Comparison of ENCODE assay signal across 1 fruit fly cellular context in genomic region chrX:14689108-14689507, dm6.
TF ChIP-seq lines count a peak whose summit lies in the region.

No protein-coding gene starts in this region.

TF ChIP-seq in whole organism, embryonic, 481 proteins besides CTCF, POLR2A, EP300 and RAD21 (continued from another document and continues in another):
- TF ChIP-seq Hmr (GFP tag; optimal IDR thresholded peaks at IDR 0.05; lab: Kevin White, UChicago) (peak; percentile 44), peb (GFP tag; IDR thresholded peaks at IDR 0.05; lab: Robert Waterston, UW) (peak; percentile 56; the same call in 1 of the 2 replicates), sisA (GFP tag; IDR thresholded peaks at IDR 0.05; lab: Robert Waterston, UW) (peak; percentile 89), lola (GFP tag; optimal IDR thresholded peaks at IDR 0.05; lab: Kevin White, UChicago) (peak in 1 of 3 experiments; percentile 26), CrebB (tag; optimal IDR thresholded peaks at IDR 0.05; lab: Kevin White, UChicago) (peak; percentile 33), CG10267 (tag; optimal IDR thresholded peaks at IDR 0.05; lab: Kevin White, UChicago) (peak; percentile 52), CG7556 (GFP tag; optimal IDR thresholded peaks at IDR 0.05; lab: Kevin White, UChicago) (peak; percentile 39), CG1529 (GFP tag; optimal IDR thresholded peaks at IDR 0.05; lab: Kevin White, UChicago) (peak; percentile 37), CG18011 (GFP tag; optimal IDR thresholded peaks at IDR 0.05; lab: Kevin White, UChicago) (no peak), sob (GFP tag; IDR thresholded peaks at IDR 0.05; lab: Robert Waterston, UW) (peak; percentile 72; the same call in 1 of the 2 replicates), CG3995 (GFP tag; optimal IDR thresholded peaks at IDR 0.05; lab: Kevin White, UChicago) (no peak), CG31224 (GFP tag; IDR thresholded peaks at IDR 0.05; lab: Robert Waterston, UW) (no peak), cato (GFP tag; optimal IDR thresholded peaks at IDR 0.05; lab: Kevin White, UChicago; ENCODE audit: borderline replicate concordance) (no peak), Lim3 (GFP tag; IDR thresholded peaks at IDR 0.05; lab: Robert Waterston, UW) (no peak), CG15011 (GFP tag; optimal IDR thresholded peaks at IDR 0.05; lab: Kevin White, UChicago) (peak; percentile 11), psq (GFP tag; optimal IDR thresholded peaks at IDR 0.05; lab: Kevin White, UChicago) (no peak), CG2678 (tag; optimal IDR thresholded peaks at IDR 0.05; lab: Kevin White, UChicago) (peak; percentile 81), CG14050 (GFP tag; IDR thresholded peaks at IDR 0.05; lab: Robert Waterston, UW) (peak; percentile 71), Max (GFP tag; optimal IDR thresholded peaks at IDR 0.05; lab: Kevin White, UChicago) (peak; percentile 42), maf-S (GFP tag; optimal IDR thresholded peaks at IDR 0.05; lab: Kevin White, UChicago) (peak; percentile 26), Sin3A (optimal IDR thresholded peaks at IDR 0.05; lab: Kevin White, UChicago) (no peak), Lpt (GFP tag; optimal IDR thresholded peaks at IDR 0.05; lab: Kevin White, UChicago) (no peak), Dp (GFP tag; optimal IDR thresholded peaks at IDR 0.05; lab: Kevin White, UChicago) (no peak), CG14667 (GFP tag; IDR thresholded peaks at IDR 0.05; lab: Robert Waterston, UW) (peak; percentile 50), CHES-1-like (GFP tag; optimal IDR thresholded peaks at IDR 0.05; lab: Kevin White, UChicago) (no peak), CG10959 (GFP tag; IDR thresholded peaks at IDR 0.05; lab: Robert Waterston, UW) (peak; percentile 51), YL-1 (GFP tag; optimal IDR thresholded peaks at IDR 0.05; lab: Kevin White, UChicago) (no peak), seq (GFP tag; IDR thresholded peaks at IDR 0.05; lab: Robert Waterston, UW) (peak; percentile 70), CG10366 (GFP tag; IDR thresholded peaks at IDR 0.05; lab: Robert Waterston, UW) (peak; percentile 72), CG17359 (tag; optimal IDR thresholded peaks at IDR 0.05; lab: Kevin White, UChicago) (peak; percentile 82), TFAM (GFP tag; optimal IDR thresholded peaks at IDR 0.05; lab: Kevin White, UChicago) (no peak), CG18764 (GFP tag; optimal IDR thresholded peaks at IDR 0.05; lab: Kevin White, UChicago) (peak; percentile 38), CG10565 (GFP tag; optimal IDR thresholded peaks at IDR 0.05; lab: Kevin White, UChicago) (no peak), btn (GFP tag; optimal IDR thresholded peaks at IDR 0.05; lab: Kevin White, UChicago) (peak; percentile 52), CG11398 (GFP tag; optimal IDR thresholded peaks at IDR 0.05; lab: Kevin White, UChicago) (no peak), Eip74EF (GFP tag; optimal IDR thresholded peaks at IDR 0.05; lab: Kevin White, UChicago) (peak in 1 of 2 experiments; percentile 61), repo (GFP tag; optimal IDR thresholded peaks at IDR 0.05; lab: Kevin White, UChicago) (peak; percentile 54), CG13287 (GFP tag; IDR thresholded peaks at IDR 0.05; lab: Robert Waterston, UW; ENCODE audit: partially characterized antibody) (no peak), Rx (GFP tag; IDR thresholded peaks at IDR 0.05; lab: Robert Waterston, UW) (peak; percentile 65), C15 (GFP tag; IDR thresholded peaks at IDR 0.05; lab: Robert Waterston, UW) (0 out of 3 replicates have a peak, but pooled peaks have one; percentile 23), al (GFP tag; IDR thresholded peaks at IDR 0.05; lab: Robert Waterston, UW) (no peak), CG3163 (GFP tag; optimal IDR thresholded peaks at IDR 0.05; lab: Kevin White, UChicago) (peak; percentile 10), stwl (tag; optimal IDR thresholded peaks at IDR 0.05; lab: Kevin White, UChicago) (no peak), lilli (GFP tag; optimal IDR thresholded peaks at IDR 0.05; lab: Kevin White, UChicago) (peak; percentile 41), Hand (GFP tag; optimal IDR thresholded peaks at IDR 0.05; lab: Kevin White, UChicago) (no peak), onecut (GFP tag; IDR thresholded peaks at IDR 0.05; lab: Robert Waterston, UW) (peak; percentile 61), gem (tag; optimal IDR thresholded peaks at IDR 0.05; lab: Kevin White, UChicago) (peak; percentile 82), CG10147 (GFP tag; optimal IDR thresholded peaks at IDR 0.05; lab: Kevin White, UChicago) (peak; percentile 47), CG34224 (GFP tag; IDR thresholded peaks at IDR 0.05; lab: Robert Waterston, UW; ENCODE audit: partially characterized antibody) (no peak), CG30020 (tag; optimal IDR thresholded peaks at IDR 0.05; lab: Kevin White, UChicago) (no peak), ttk (GFP tag; IDR thresholded peaks at IDR 0.05; lab: Robert Waterston, UW) (peak; percentile 85), CG4282 (GFP tag; optimal IDR thresholded peaks at IDR 0.05; lab: Kevin White, UChicago) (no peak), Fer1 (GFP tag; optimal IDR thresholded peaks at IDR 0.05; lab: Kevin White, UChicago) (peak; percentile 64), CG9609 (GFP tag; optimal IDR thresholded peaks at IDR 0.05; lab: Kevin White, UChicago) (peak; percentile 19), Drgx (GFP tag; IDR thresholded peaks at IDR 0.05; lab: Robert Waterston, UW) (peak; percentile 86), Xrp1 (GFP tag; IDR thresholded peaks at IDR 0.05; lab: Robert Waterston, UW) (peak; percentile 82), Jarid2 (GFP tag; optimal IDR thresholded peaks at IDR 0.05; lab: Kevin White, UChicago) (no peak), CG4360 (GFP tag; IDR thresholded peaks at IDR 0.05; lab: Robert Waterston, UW) (0 out of 2 replicates have a peak, but pooled peaks have one; percentile 20), Antp (GFP tag; optimal IDR thresholded peaks at IDR 0.05; lab: Kevin White, UChicago) (peak; percentile 66), CG18599 (GFP tag; optimal IDR thresholded peaks at IDR 0.05; lab: Kevin White, UChicago) (peak; percentile 58), z (GFP tag; IDR thresholded peaks at IDR 0.05; lab: Robert Waterston, UW) (0 out of 3 replicates have a peak, but pooled peaks have one; percentile 14), nmo (GFP tag; optimal IDR thresholded peaks at IDR 0.05; lab: Kevin White, UChicago) (peak; percentile 75), chif (GFP tag; optimal IDR thresholded peaks at IDR 0.05; lab: Kevin White, UChicago) (peak; percentile 46 to 72), Hmx (GFP tag; optimal IDR thresholded peaks at IDR 0.05; lab: Kevin White, UChicago) (no peak), CG3726 (GFP tag; IDR thresholded peaks at IDR 0.05; lab: Robert Waterston, UW) (0 out of 3 replicates have a peak, but pooled peaks have one; percentile 61), Dref (GFP tag; IDR thresholded peaks at IDR 0.05; lab: Robert Waterston, UW) (no peak), Poxn (GFP tag; IDR thresholded peaks at IDR 0.05; lab: Robert Waterston, UW) (no peak), CG32532 (GFP tag; IDR thresholded peaks at IDR 0.05; lab: Robert Waterston, UW) (peak; percentile 59; the same call in 1 of the 2 replicates), lbe (GFP tag; optimal IDR thresholded peaks at IDR 0.05; lab: Kevin White, UChicago) (peak; percentile 24), CG15601 (tag; optimal IDR thresholded peaks at IDR 0.05; lab: Kevin White, UChicago) (peak; percentile 50), CG43689 (GFP tag; IDR thresholded peaks at IDR 0.05; lab: Robert Waterston, UW) (0 out of 2 replicates have a peak, but pooled peaks have one; percentile 27), CG12769 (tag; optimal IDR thresholded peaks at IDR 0.05; lab: Kevin White, UChicago) (peak; percentile 81), Atf-2 (GFP tag; optimal IDR thresholded peaks at IDR 0.05; lab: Kevin White, UChicago) (peak; percentile 42), HLHmδ (GFP tag; optimal IDR thresholded peaks at IDR 0.05; lab: Kevin White, UChicago) (no peak), h (optimal IDR thresholded peaks at IDR 0.05; lab: Kevin White, UChicago) (no peak), Awh (GFP tag; IDR thresholded peaks at IDR 0.05; lab: Robert Waterston, UW) (peak; percentile 76), Ssrp (tag; optimal IDR thresholded peaks at IDR 0.05; lab: Kevin White, UChicago) (peak; percentile 65), wor (GFP tag; IDR thresholded peaks at IDR 0.05; lab: Robert Waterston, UW) (peak; percentile 52; the same call in 1 of the 2 replicates), chn (GFP tag; optimal IDR thresholded peaks at IDR 0.05; lab: Kevin White, UChicago) (peak; percentile 58), ro (GFP tag; IDR thresholded peaks at IDR 0.05; lab: Robert Waterston, UW) (peak; percentile 48; the same call in 1 of the 2 replicates), GATAe (GFP tag; conservative IDR thresholded peaks at IDR 0.05; lab: Robert Waterston, UW) (no peak), amos (GFP tag; IDR thresholded peaks at IDR 0.05; lab: Robert Waterston, UW; ENCODE audit: partially characterized antibody) (no peak), CG13123 (GFP tag; optimal IDR thresholded peaks at IDR 0.05; lab: Kevin White, UChicago) (no peak), CG32767 (GFP tag; IDR thresholded peaks at IDR 0.05; lab: Robert Waterston, UW) (peak; percentile 61; the same call in 1 of the 2 replicates), pan (optimal IDR thresholded peaks at IDR 0.05; lab: Kevin White, UChicago) (no peak), pan (GFP tag; optimal IDR thresholded peaks at IDR 0.05 in 1 of 2, IDR thresholded peaks at IDR 0.05 in 1 of 2) (peak in 1 of 2 experiments; percentile 87), cad (GFP tag; optimal IDR thresholded peaks at IDR 0.05; lab: Kevin White, UChicago) (no peak), tll (GFP tag; optimal IDR thresholded peaks at IDR 0.05; lab: Kevin White, UChicago) (no peak), bbx (GFP tag; IDR thresholded peaks at IDR 0.05; lab: Robert Waterston, UW; ENCODE audit: partially characterized antibody) (no peak), CG4424 (GFP tag; optimal IDR thresholded peaks at IDR 0.05; lab: Kevin White, UChicago) (peak; percentile 55), CG18619 (GFP tag; optimal IDR thresholded peaks at IDR 0.05; lab: Kevin White, UChicago) (peak; percentile 30), CG2120 (GFP tag; optimal IDR thresholded peaks at IDR 0.05; lab: Kevin White, UChicago) (peak; percentile 15), sqz (GFP tag; optimal IDR thresholded peaks at IDR 0.05; lab: Kevin White, UChicago) (peak; percentile 45), CG30431 (GFP tag; optimal IDR thresholded peaks at IDR 0.05; lab: Kevin White, UChicago) (peak; percentile 10), kay (GFP tag; optimal IDR thresholded peaks at IDR 0.05; lab: Kevin White, UChicago) (peak; percentile 21), dmrt99B (tag; optimal IDR thresholded peaks at IDR 0.05; lab: Kevin White, UChicago) (peak; percentile 88), emc (GFP tag; optimal IDR thresholded peaks at IDR 0.05; lab: Kevin White, UChicago) (no peak), dimm (GFP tag; IDR thresholded peaks at IDR 0.05; lab: Robert Waterston, UW) (peak; percentile 38; the same call in 1 of the 2 replicates), slp2 (GFP tag; optimal IDR thresholded peaks at IDR 0.05; lab: Kevin White, UChicago) (peak; percentile 31), dm (GFP tag; optimal IDR thresholded peaks at IDR 0.05; lab: Kevin White, UChicago) (peak; percentile 8), CG2199 (GFP tag; IDR thresholded peaks at IDR 0.05; lab: Robert Waterston, UW) (0 out of 3 replicates have a peak, but pooled peaks have one; percentile 56), en (GFP tag; optimal IDR thresholded peaks at IDR 0.05; lab: Kevin White, UChicago) (peak; percentile 40), CG12659 (GFP tag; optimal IDR thresholded peaks at IDR 0.05; lab: Kevin White, UChicago) (peak; percentile 50), nerfin-2 (GFP tag; IDR thresholded peaks at IDR 0.05; lab: Robert Waterston, UW; ENCODE audit: partially characterized antibody) (no peak), prd (optimal IDR thresholded peaks at IDR 0.05; lab: Kevin White, UChicago) (no peak), prd (GFP tag; IDR thresholded peaks at IDR 0.05; lab: Robert Waterston, UW) (peak; percentile 83), Nf-YB (GFP tag; optimal IDR thresholded peaks at IDR 0.05; lab: Kevin White, UChicago) (no peak), CG32772 (GFP tag; IDR thresholded peaks at IDR 0.05; lab: Robert Waterston, UW) (peak; percentile 82), eve (GFP tag; optimal IDR thresholded peaks at IDR 0.05; lab: Kevin White, UChicago) (peak in 1 of 2 experiments; percentile 89), CG12155 (GFP tag; optimal IDR thresholded peaks at IDR 0.05; lab: Kevin White, UChicago) (peak; percentile 16), ATbp (GFP tag; optimal IDR thresholded peaks at IDR 0.05; lab: Kevin White, UChicago) (peak; percentile 77), sna (GFP tag; IDR thresholded peaks at IDR 0.05; lab: Robert Waterston, UW; ENCODE audit: partially characterized antibody) (no peak), zen (tag; optimal IDR thresholded peaks at IDR 0.05; lab: Kevin White, UChicago) (peak; percentile 55), cwo (GFP tag; optimal IDR thresholded peaks at IDR 0.05; lab: Kevin White, UChicago) (peak; percentile 35), CG1792 (GFP tag; optimal IDR thresholded peaks at IDR 0.05; lab: Kevin White, UChicago) (peak; percentile 24), crc (GFP tag; optimal IDR thresholded peaks at IDR 0.05; lab: Kevin White, UChicago) (peak; percentile 17), luna (GFP tag; optimal IDR thresholded peaks at IDR 0.05; lab: Kevin White, UChicago) (no peak), Usf (GFP tag; optimal IDR thresholded peaks at IDR 0.05; lab: Kevin White, UChicago) (no peak), Tbp (GFP tag; optimal IDR thresholded peaks at IDR 0.05; lab: Kevin White, UChicago) (no peak), ci (GFP tag; IDR thresholded peaks at IDR 0.05; lab: Robert Waterston, UW) (peak; percentile 91), CG31441 (GFP tag; IDR thresholded peaks at IDR 0.05; lab: Robert Waterston, UW) (peak; percentile 83), CG17186 (GFP tag; optimal IDR thresholded peaks at IDR 0.05; lab: Kevin White, UChicago) (peak; percentile 17), sr (GFP tag; IDR thresholded peaks at IDR 0.05; lab: Robert Waterston, UW) (0 out of 3 replicates have a peak, but pooled peaks have one; percentile 40), tap (tag; optimal IDR thresholded peaks at IDR 0.05; lab: Kevin White, UChicago) (peak; percentile 80), fd64A (GFP tag; optimal IDR thresholded peaks at IDR 0.05; lab: Kevin White, UChicago) (peak; percentile 39), Oaz (GFP tag; IDR thresholded peaks at IDR 0.05; lab: Robert Waterston, UW) (peak; percentile 58), NC2β (GFP tag; optimal IDR thresholded peaks at IDR 0.05; lab: Kevin White, UChicago) (peak; percentile 5), Taf1 (GFP tag; IDR thresholded peaks at IDR 0.05; lab: Robert Waterston, UW) (no peak), unc-4 (GFP tag; IDR thresholded peaks at IDR 0.05; lab: Robert Waterston, UW; ENCODE audit: partially characterized antibody) (no peak), CG11504 (tag; optimal IDR thresholded peaks at IDR 0.05; lab: Kevin White, UChicago) (peak; percentile 85)
